Fruit fly (Drosophila melanogaster): ENCODE data around the gene jp.

DNA sequence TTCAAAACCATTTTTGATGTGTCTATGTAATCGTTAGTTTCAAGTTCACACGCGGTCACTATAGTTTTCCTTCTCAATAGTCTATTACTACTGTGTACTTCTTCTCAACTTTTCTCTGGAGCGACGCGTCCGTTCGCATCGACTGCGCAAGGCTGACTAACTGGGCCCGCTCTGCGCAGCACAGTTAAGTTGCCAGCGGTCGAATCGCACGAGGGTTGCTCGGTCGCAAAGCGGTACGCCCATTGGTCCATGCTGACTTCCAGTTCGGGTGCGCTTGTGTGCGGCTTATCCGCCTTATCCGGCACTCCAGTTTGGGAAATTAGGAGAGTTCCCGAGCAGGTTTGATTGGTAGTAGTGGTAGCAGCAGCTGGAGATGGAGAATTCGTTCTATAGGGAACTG is 15.0 kb upstream of the jp start, which contains the start of gene gcm:
- TF ChIP-seq Mnt (GFP tag; optimal IDR thresholded peaks at IDR 0.05), result no peak
- no peak for TF ChIP-seq tj (GFP tag; optimal IDR thresholded peaks at IDR 0.05)
